Fruit fly (Drosophila melanogaster): ENCODE results near the gene beat-VII.

Gene beat-VII

DNA sequence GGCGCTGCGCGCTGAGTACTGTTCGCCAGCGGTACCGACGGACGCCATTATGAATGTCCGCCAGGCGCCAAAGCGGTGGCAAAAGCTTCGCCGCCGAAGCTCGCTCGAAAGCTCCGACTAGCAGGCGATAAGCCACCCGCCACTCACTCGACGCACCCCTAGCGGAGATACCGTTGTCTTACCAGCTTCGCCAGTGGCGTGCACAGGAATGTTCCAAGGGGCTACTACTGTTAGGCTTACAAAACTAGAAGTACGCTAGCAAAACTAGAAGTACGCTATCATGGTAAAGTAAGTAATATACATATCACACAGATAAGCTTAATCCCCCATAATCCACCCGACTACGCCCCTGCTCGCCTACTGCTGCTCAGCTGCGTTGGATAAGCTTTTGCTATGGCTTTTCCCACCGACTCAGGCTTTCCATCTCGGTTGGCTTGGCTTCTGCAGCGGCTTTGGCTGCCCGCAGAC, 32.4 kb upstream of the beat-VII start, which contains the start of gene amon (continued):
- TF ChIP-seq Ravus (GFP tag; IDR thresholded peaks at IDR 0.05) (peak; percentile 97), mld (GFP tag; IDR thresholded peaks at IDR 0.05; ENCODE audit: partially characterized antibody) (no peak), lola (GFP tag; optimal IDR thresholded peaks at IDR 0.05) (no peak), Hsf (GFP tag; optimal IDR thresholded peaks at IDR 0.05) (peak; percentile 98), CG2678 (tag; optimal IDR thresholded peaks at IDR 0.05) (peak; percentile 99), CG4854 (GFP tag; optimal IDR thresholded peaks at IDR 0.05) (peak; percentile 97), CG18011 (GFP tag; optimal IDR thresholded peaks at IDR 0.05) (peak; percentile 91), ewg (GFP tag; optimal IDR thresholded peaks at IDR 0.05) (peak; percentile 94), lbe (GFP tag; optimal IDR thresholded peaks at IDR 0.05) (peak; percentile 76), gem (tag; optimal IDR thresholded peaks at IDR 0.05) (peak; percentile 98), CG4707 (GFP tag; optimal IDR thresholded peaks at IDR 0.05) (peak; percentile 83), Atf3 (GFP tag; optimal IDR thresholded peaks at IDR 0.05) (peak; percentile 96), CG9215 (GFP tag; IDR thresholded peaks at IDR 0.05) (peak; percentile 98), Dip2 (GFP tag; IDR thresholded peaks at IDR 0.05) (peak; percentile 74), Hmx (GFP tag; optimal IDR thresholded peaks at IDR 0.05) (peak; percentile 93), B-H1 (GFP tag; IDR thresholded peaks at IDR 0.05) (peak; percentile 97), CG14667 (GFP tag; IDR thresholded peaks at IDR 0.05) (peak; percentile 98), CG11504 (tag; optimal IDR thresholded peaks at IDR 0.05) (peak; percentile 97), YL-1 (GFP tag; optimal IDR thresholded peaks at IDR 0.05) (peak; percentile 90), CG4328 (GFP tag; optimal IDR thresholded peaks at IDR 0.05) (peak; percentile 96), Adf1 (GFP tag; IDR thresholded peaks at IDR 0.05) (peak; percentile 92), Atf-2 (GFP tag; optimal IDR thresholded peaks at IDR 0.05) (peak; percentile 96), wor (GFP tag; IDR thresholded peaks at IDR 0.05) (peak; percentile 94), CG14965 (GFP tag; optimal IDR thresholded peaks at IDR 0.05; ENCODE audit: borderline replicate concordance) (peak; percentile 85), CG10654 (GFP tag; optimal IDR thresholded peaks at IDR 0.05) (peak; percentile 99), psq (GFP tag; optimal IDR thresholded peaks at IDR 0.05) (peak; percentile 91), CG12769 (tag; optimal IDR thresholded peaks at IDR 0.05) (peak; percentile 100), mirr (GFP tag; optimal IDR thresholded peaks at IDR 0.05) (peak; percentile 99), GATAe (GFP tag; conservative IDR thresholded peaks at IDR 0.05) (peak; percentile 93), CG10209 (GFP tag; optimal IDR thresholded peaks at IDR 0.05) (peak; percentile 98), Hand (GFP tag; optimal IDR thresholded peaks at IDR 0.05) (peak; percentile 100), CG6254 (GFP tag; optimal IDR thresholded peaks at IDR 0.05) (peak; percentile 88), Lim3 (GFP tag; IDR thresholded peaks at IDR 0.05) (peak; percentile 95), Kr (GFP tag; optimal IDR thresholded peaks at IDR 0.05) (no peak), ERR (GFP tag; optimal IDR thresholded peaks at IDR 0.05) (peak; percentile 98), row (GFP tag; IDR thresholded peaks at IDR 0.05) (peak; percentile 99), Hr51 (GFP tag; optimal IDR thresholded peaks at IDR 0.05) (peak; percentile 98), emc (GFP tag; optimal IDR thresholded peaks at IDR 0.05) (peak; percentile 99), pita (GFP tag; optimal IDR thresholded peaks at IDR 0.05) (no peak), Lhr (GFP tag; optimal IDR thresholded peaks at IDR 0.05) (peak; percentile 73), rib (GFP tag; IDR thresholded peaks at IDR 0.05) (peak; percentile 99), CG14014 (GFP tag; IDR thresholded peaks at IDR 0.05) (peak; percentile 99), nmo (GFP tag; optimal IDR thresholded peaks at IDR 0.05) (peak; percentile 97), CG2889 (GFP tag; IDR thresholded peaks at IDR 0.05) (peak; percentile 98), kay (GFP tag; optimal IDR thresholded peaks at IDR 0.05) (peak; percentile 98), dimm (GFP tag; IDR thresholded peaks at IDR 0.05) (peak; percentile 94), Trl (optimal IDR thresholded peaks at IDR 0.05) (no peak), Trl (GFP tag; optimal IDR thresholded peaks at IDR 0.05) (peak; percentile 99), dpn (GFP tag; optimal IDR thresholded peaks at IDR 0.05) (peak; percentile 99)
